Worm (Caenorhabditis elegans) whole organism, late embryonic: Measurements from ENCODE around the gene ctl-3.

Experiments used
- C38D4.7 ChIP-seq: fragments of 200-800 bp; sonication (Bioruptor generic); optimal IDR thresholded peaks from 2 replicates; lab custom pipeline; 2018; ENCODE audit warnings: mild to moderate bottlenecking, missing genetic modification characterization, moderate library complexity, missing compliant biosample characterization
- ama-1 ChIP-seq: fragments of 150-350 bp; optimal IDR thresholded peaks from 2 replicates; lab custom pipeline; 2014
- ceh-31 ChIP-seq: sonication (generic microtip); optimal IDR thresholded peaks from 2 replicates; lab custom pipeline; 2016; ENCODE audit warnings: missing genetic modification characterization, missing compliant biosample characterization
- ceh-9 ChIP-seq: sonication (generic microtip); optimal IDR thresholded peaks from 2 replicates; lab custom pipeline; 2016; ENCODE audit warnings: mild to moderate bottlenecking, missing genetic modification characterization, inconsistent platforms, missing compliant biosample characterization
- dmd-4 ChIP-seq: sonication (generic microtip); optimal IDR thresholded peaks from 2 replicates; lab custom pipeline; 2016; ENCODE audit warnings: borderline replicate concordance, missing genetic modification characterization, missing compliant biosample characterization
- elt-2 ChIP-seq: sonication (generic microtip); optimal IDR thresholded peaks from 2 replicates; lab custom pipeline; 2016; ENCODE audit warnings: missing genetic modification reagents, missing genetic modification characterization, missing compliant biosample characterization
- hlh-8 ChIP-seq: sonication (generic microtip); optimal IDR thresholded peaks from 2 replicates; lab custom pipeline; 2016; ENCODE audit warnings: missing genotype, missing genetic modification characterization, missing compliant biosample characterization
- lim-6 ChIP-seq: sonication (generic microtip); optimal IDR thresholded peaks from 2 replicates; lab custom pipeline; 2016; ENCODE audit warnings: missing genetic modification characterization, missing compliant biosample characterization
- lin-11 ChIP-seq: fragments of 200-800 bp; sonication (Bioruptor generic); optimal IDR thresholded peaks from 2 replicates; lab custom pipeline; 2018; ENCODE audit warnings: mild to moderate bottlenecking, missing genetic modification characterization, missing compliant biosample characterization
- nfya-1 ChIP-seq: sonication (generic microtip); optimal IDR thresholded peaks from 2 replicates; lab custom pipeline; 2017; ENCODE audit warnings: missing genetic modification characterization, mild to moderate bottlenecking, missing compliant biosample characterization, antibody characterized with exemption, moderate library complexity
- odd-2 ChIP-seq: sonication (generic microtip); optimal IDR thresholded peaks from 2 replicates; lab custom pipeline; 2017; ENCODE audit warnings: antibody characterized with exemption, mild to moderate bottlenecking, missing genetic modification characterization, missing compliant biosample characterization
- pqm-1 ChIP-seq: sonication (generic microtip); optimal IDR thresholded peaks from 2 replicates; lab custom pipeline; 2016; ENCODE audit warnings: missing genetic modification characterization, missing compliant biosample characterization
- unc-55 ChIP-seq: sonication (generic microtip); optimal IDR thresholded peaks from 2 replicates; lab custom pipeline; 2017; ENCODE audit warnings: missing biosample characterization, missing genetic modification reagents, missing genetic modification characterization
- zip-5 ChIP-seq: sonication (generic microtip); optimal IDR thresholded peaks from 2 replicates; lab custom pipeline; 2016; ENCODE audit warnings: missing genetic modification characterization, missing compliant biosample characterization

- TF ChIP-seq odd-2 (no peak), nfya-1 (tag; lab: Kevin White, UChicago) (no peak), lin-11 (tag; lab: Kevin White, UChicago) (no peak), pqm-1 (tag; lab: Kevin White, UChicago) (no peak), zip-5 (tag; lab: Kevin White, UChicago) (no peak), ceh-31 (tag; lab: Kevin White, UChicago) (no peak), dmd-4 (no peak), C38D4.7 (GFP tag; lab: Kevin White, UChicago) (no peak), lim-6 (tag; lab: Kevin White, UChicago) (no peak), unc-55 (no peak), hlh-8 (tag; lab: Kevin White, UChicago) (no peak), ceh-9 (tag; lab: Kevin White, UChicago) (no peak), elt-2 (no peak), ama-1 (lab: Kevin White, UChicago) (no peak)
These were observed 40.8 kb upstream of the ctl-3 start for ce11 chrII:14351352-14351751.
